Fruit fly (Drosophila melanogaster) whole organism, pupa: ENCODE data around the gene Atg8b.

Source experiments
- CG10348 ChIP-seq: fragments of 200-800 bp; sonication (Bioruptor generic); IDR thresholded peaks from 2 replicates; pipeline ENCODE4 v1.3.6; 2022; ENCODE audit warnings: missing biosample characterization, missing genetic modification characterization
- CG12605 ChIP-seq: fragments of 200-800 bp; sonication (Bioruptor generic); IDR thresholded peaks from 2 replicates; pipeline ENCODE4 v1.3.6; 2022; ENCODE audit warnings: missing biosample characterization, missing genetic modification characterization
- CG13204 ChIP-seq: fragments of 200-800 bp; sonication (Bioruptor generic); optimal IDR thresholded peaks from 2 replicates; lab custom pipeline; 2018; ENCODE audit warnings: missing biosample characterization, mild to moderate bottlenecking, missing genetic modification characterization, moderate library complexity
- CG14655 ChIP-seq: fragments of 200-800 bp; sonication (Bioruptor generic); optimal IDR thresholded peaks from 3 replicates; lab custom pipeline; 2017; ENCODE audit warnings: mild to moderate bottlenecking, missing biosample characterization, missing genetic modification reagents, missing genetic modification characterization
- CG15710 ChIP-seq: fragments of 200-800 bp; sonication (Bioruptor generic); optimal IDR thresholded peaks from 2 replicates; lab custom pipeline; 2018; ENCODE audit warnings: missing biosample characterization, mild to moderate bottlenecking, missing genetic modification characterization, moderate library complexity
- CG17806 ChIP-seq: fragments of 200-800 bp; sonication (Bioruptor generic); optimal IDR thresholded peaks from 2 replicates; lab custom pipeline; 2018; ENCODE audit warnings: missing biosample characterization, mild to moderate bottlenecking, missing genetic modification characterization, moderate library complexity
- CG32121 ChIP-seq: fragments of 200-800 bp; sonication (Bioruptor generic); IDR thresholded peaks from 2 replicates; pipeline ENCODE4 v1.3.6; 2022; ENCODE audit warnings: missing biosample characterization, missing genetic modification characterization
- CG34367 ChIP-seq: fragments of 200-800 bp; sonication (Bioruptor generic); optimal IDR thresholded peaks from 2 replicates; lab custom pipeline; 2018; ENCODE audit warnings: missing biosample characterization, mild to moderate bottlenecking, missing genetic modification characterization
- CG4496 ChIP-seq: fragments of 200-800 bp; sonication (Bioruptor generic); IDR thresholded peaks from 3 replicates; pipeline ENCODE4 v1.3.6; 2022; ENCODE audit warnings: missing biosample characterization, missing genetic modification characterization
- CG8159 ChIP-seq: fragments of 200-800 bp; sonication (Bioruptor generic); optimal IDR thresholded peaks from 3 replicates; lab custom pipeline; 2018; ENCODE audit warnings: missing biosample characterization, mild to moderate bottlenecking, missing genetic modification characterization, moderate library complexity
- CG8301 ChIP-seq: fragments of 200-800 bp; sonication (Bioruptor generic); optimal IDR thresholded peaks from 2 replicates; lab custom pipeline; 2018; ENCODE audit warnings: missing biosample characterization, mild to moderate bottlenecking, missing genetic modification characterization
- CG9948 ChIP-seq: fragments of 200-800 bp; sonication (Bioruptor generic); optimal IDR thresholded peaks from 2 replicates; lab custom pipeline; 2018; ENCODE audit warnings: missing biosample characterization, mild to moderate bottlenecking, missing genetic modification characterization, moderate library complexity
- D1 ChIP-seq: fragments of 200-800 bp; sonication (Bioruptor generic); optimal IDR thresholded peaks from 2 replicates; lab custom pipeline; 2018; ENCODE audit warnings: missing biosample characterization, mild to moderate bottlenecking, missing genetic modification characterization, moderate library complexity
- EcR ChIP-seq: fragments of 200-800 bp; sonication (Bioruptor generic); optimal IDR thresholded peaks from 3 replicates; lab custom pipeline; 2019; ENCODE audit warnings: missing biosample characterization, missing genetic modification characterization, mild to moderate bottlenecking, moderate library complexity, missing genetic modification reagents
- Ets98B ChIP-seq: fragments of 200-800 bp; sonication (Bioruptor generic); IDR thresholded peaks from 2 replicates; pipeline ENCODE4 v1.3.6; 2022; ENCODE audit warnings: missing biosample characterization, missing genetic modification characterization
- Pif1A ChIP-seq: fragments of 200-800 bp; sonication (Bioruptor generic); optimal IDR thresholded peaks from 3 replicates; lab custom pipeline; 2016; ENCODE audit warnings: missing biosample characterization, missing genetic modification characterization
- Pif1B ChIP-seq: fragments of 200-800 bp; sonication (Bioruptor generic); optimal IDR thresholded peaks from 3 replicates; lab custom pipeline; 2016; ENCODE audit warnings: missing biosample characterization, missing genetic modification characterization
- Snoo ChIP-seq: fragments of 200-800 bp; sonication (Bioruptor generic); optimal IDR thresholded peaks from 3 replicates; lab custom pipeline; 2017; ENCODE audit warnings: missing biosample characterization, mild to moderate bottlenecking, missing genetic modification characterization, inconsistent platforms
- fd96Ca ChIP-seq: fragments of 200-800 bp; sonication (Bioruptor generic); IDR thresholded peaks from 3 replicates; pipeline ENCODE4 v1.3.6; 2022; ENCODE audit warnings: missing biosample characterization, missing genetic modification characterization
- gl ChIP-seq: fragments of 200-800 bp; sonication (Bioruptor generic); optimal IDR thresholded peaks from 2 replicates; lab custom pipeline; 2018; ENCODE audit warnings: missing biosample characterization, mild to moderate bottlenecking, missing genetic modification characterization
- rn ChIP-seq: fragments of 200-800 bp; sonication (Bioruptor generic); IDR thresholded peaks from 2 replicates; pipeline ENCODE4 v1.3.6; 2022; ENCODE audit warnings: missing biosample characterization, missing genetic modification characterization

Atg8b gene

DNA sequence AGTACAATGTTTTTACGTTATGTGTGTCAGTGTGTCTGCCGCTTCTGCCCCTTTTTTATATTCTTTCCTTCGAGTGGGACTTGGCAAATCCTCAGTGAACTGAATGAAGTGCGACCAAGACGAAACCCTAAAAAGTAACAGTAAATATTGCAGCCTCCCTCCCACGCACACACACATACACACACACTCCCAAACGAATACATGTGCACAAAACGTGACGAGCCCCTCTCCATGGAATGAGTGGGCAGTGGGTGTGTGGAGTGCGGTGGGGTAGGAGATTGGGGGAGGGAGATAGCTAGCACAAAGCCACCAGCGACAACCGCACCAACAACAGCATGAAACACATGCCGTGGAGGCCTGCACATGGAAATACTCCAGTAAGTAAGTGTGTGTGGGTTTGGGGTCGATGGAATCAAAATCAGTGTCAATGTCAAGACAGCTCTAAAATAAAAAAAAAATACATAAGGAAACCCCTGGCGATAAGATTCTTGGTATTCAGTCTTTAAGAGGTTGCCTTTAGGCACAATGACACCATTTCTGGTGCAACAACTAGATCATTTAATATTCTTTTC is 10.0 kb downstream of the Atg8b start:
- TF ChIP-seq CG13204 (peak; percentile 73), gl (tag; lab: Kevin White, UChicago) (no peak), CG4496 (GFP tag; lab: Robert Waterston, UW) (0 out of 3 replicates have a peak, but pooled peaks have one; percentile 17), EcR (GFP tag; lab: Kevin White, UChicago) (peak; percentile 97)

DNA sequence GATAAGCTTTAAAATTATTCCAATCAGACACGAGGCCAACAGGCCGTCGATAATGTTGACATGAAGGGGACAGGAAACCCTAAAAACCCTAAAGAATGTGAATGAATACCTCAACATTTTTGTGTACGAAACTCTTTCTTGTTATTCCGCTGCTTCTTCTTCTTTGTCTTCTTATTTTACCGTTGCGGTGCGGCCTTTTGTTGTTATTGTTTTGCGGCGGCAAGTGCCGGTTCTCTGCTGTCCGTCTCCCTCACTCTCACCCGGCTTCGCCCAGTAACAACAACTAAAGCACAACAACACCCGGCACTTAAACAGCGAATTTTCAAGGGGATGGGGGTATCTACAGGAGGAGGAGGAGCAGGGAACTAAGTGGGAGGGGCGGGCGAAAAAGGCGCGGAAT is 10.5 kb downstream of the Atg8b start:
- TF ChIP-seq Snoo (tag; lab: Kevin White, UChicago) = no peak
- TF ChIP-seq CG8301 (tag; lab: Kevin White, UChicago) = no peak
- no peak for TF ChIP-seq rn
- TF ChIP-seq Pif1A (GFP tag; lab: Kevin White, UChicago) = no peak
- TF ChIP-seq Pif1B (GFP tag; lab: Kevin White, UChicago) = no peak
- TF ChIP-seq CG8159 (tag; lab: Kevin White, UChicago) = no peak
- TF ChIP-seq D1 = no peak
- TF ChIP-seq CG10348 (GFP tag; lab: Robert Waterston, UW) = no peak
- no peak for TF ChIP-seq CG14655 (GFP tag; lab: Kevin White, UChicago)
- TF ChIP-seq CG34367 (tag; lab: Kevin White, UChicago) = no peak
- no peak for TF ChIP-seq fd96Ca (GFP tag; lab: Robert Waterston, UW)
- no peak for TF ChIP-seq gl (tag; lab: Kevin White, UChicago)
- no peak for TF ChIP-seq CG12605 (GFP tag; lab: Robert Waterston, UW)
- no peak for TF ChIP-seq CG4496 (GFP tag; lab: Robert Waterston, UW)
- TF ChIP-seq Ets98B = no peak
- TF ChIP-seq CG13204 = no peak
- no peak for TF ChIP-seq CG32121 (GFP tag; lab: Robert Waterston, UW)
- no peak for TF ChIP-seq CG17806 (tag; lab: Kevin White, UChicago)
- TF ChIP-seq CG9948 = no peak
- no peak for TF ChIP-seq EcR (GFP tag; lab: Kevin White, UChicago)

DNA sequence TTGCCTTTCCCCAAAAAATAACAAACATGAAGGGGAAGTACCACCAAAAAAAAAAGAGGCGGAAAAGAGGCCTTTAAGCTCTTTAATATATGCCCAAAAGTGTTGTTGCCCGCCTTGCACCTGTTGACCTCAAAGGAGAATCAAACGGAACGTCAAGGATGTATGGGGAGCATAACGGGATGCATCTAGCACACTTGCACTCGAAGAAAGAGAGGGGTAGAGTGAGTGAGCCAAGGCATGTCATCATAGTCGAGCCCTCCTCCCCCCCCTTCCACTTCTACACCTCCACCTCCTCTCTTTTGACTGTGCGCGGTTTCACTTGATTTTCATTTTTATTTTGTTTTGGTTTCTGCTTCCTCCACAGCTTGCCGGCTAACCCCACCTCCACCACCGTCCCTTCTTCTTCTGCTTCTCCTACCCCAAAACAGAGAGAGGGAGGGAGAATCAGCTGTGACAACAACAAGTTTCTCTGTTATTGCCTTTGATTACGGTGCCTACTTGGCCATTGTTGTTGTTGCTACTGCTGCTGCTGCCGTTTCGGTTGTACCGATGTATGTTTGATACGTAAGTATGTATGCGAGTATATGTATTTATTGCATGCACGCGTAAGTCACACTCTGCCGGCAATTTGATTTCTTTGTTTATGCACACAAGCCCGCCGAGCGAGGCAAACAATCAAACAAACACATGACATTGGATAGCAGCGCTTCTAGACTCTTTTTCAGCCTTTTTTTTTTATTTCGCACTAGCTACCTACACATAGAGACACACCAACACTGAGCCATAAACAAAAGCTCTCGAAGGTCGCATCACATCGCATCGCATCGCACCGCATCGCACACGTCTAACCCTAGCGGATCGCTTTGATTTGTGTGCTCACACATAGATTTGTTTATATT is 12.0 kb downstream of the Atg8b start:
- no peak for TF ChIP-seq CG8301 (tag; lab: Kevin White, UChicago)
- TF ChIP-seq CG13204 = peak; percentile 80
- peak; percentile 79 for TF ChIP-seq EcR (GFP tag; lab: Kevin White, UChicago)
- TF ChIP-seq CG12605 (GFP tag; lab: Robert Waterston, UW) = peak; percentile 21; the same call in 1 of the 2 replicates
- TF ChIP-seq CG14655 (GFP tag; lab: Kevin White, UChicago) = no peak
- TF ChIP-seq CG4496 (GFP tag; lab: Robert Waterston, UW) = 0 out of 3 replicates have a peak, but pooled peaks have one; percentile 12
- TF ChIP-seq, all 21 proteins: peak for 4

DNA sequence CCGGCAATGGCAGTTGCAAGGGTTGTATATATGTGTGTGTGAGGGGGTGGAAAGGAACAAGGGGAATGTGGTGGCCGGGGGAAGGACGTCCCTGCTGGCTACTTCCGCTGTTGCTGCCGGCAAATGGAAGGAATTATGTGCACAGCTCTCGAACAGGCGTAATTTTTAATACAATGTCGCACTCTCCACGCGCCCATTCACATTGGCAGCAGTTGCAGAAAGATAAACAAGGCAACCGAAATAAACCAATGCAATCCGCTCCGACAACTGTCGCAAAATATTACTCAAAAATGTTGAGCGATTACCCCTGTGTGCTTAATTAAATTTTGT is 13.3 kb downstream of the Atg8b start:
- TF ChIP-seq CG13204 (no peak), CG8301 (tag; lab: Kevin White, UChicago) (no peak), Ets98B (no peak), CG15710 (no peak), CG34367 (tag; lab: Kevin White, UChicago) (no peak), CG14655 (GFP tag; lab: Kevin White, UChicago) (no peak), gl (tag; lab: Kevin White, UChicago) (no peak), CG8159 (tag; lab: Kevin White, UChicago) (no peak)

DNA sequence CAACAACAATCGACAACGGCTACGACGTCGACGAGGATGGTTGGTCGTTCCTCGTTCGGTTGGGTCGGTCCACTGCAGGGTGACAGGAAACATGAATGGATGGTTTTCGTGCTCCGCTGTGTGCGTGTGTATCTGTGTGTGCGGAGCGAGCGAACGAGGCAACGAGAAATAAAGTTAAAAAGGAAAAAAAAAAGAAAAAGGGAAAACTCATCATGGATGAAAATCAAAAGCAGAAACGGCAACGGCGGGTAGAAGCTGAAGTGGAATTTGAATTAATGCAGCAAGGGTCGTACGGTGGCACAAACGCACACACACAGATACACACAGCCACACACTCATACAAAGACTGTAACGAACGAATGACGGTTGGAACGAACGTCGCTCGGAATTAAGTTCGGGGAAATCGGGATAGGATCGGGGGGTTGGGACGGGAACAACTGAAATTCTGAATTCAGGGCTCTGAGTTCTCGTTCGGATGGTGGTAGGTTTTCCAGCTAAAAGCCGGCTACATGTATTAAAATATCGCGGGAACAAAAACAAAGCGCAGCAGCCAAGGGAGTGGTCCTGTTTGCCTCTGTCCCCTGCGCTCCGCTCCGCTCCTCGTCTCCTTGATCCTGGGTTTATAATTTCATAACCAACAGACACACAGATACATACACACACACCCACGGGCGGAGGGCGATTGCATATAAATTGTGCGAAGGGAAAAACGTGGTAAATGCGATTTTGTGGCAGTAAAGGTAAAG is 13.8 kb downstream of the Atg8b start:
- TF ChIP-seq fd96Ca (GFP tag; lab: Robert Waterston, UW) = no peak; the same call in 2 of the 3 replicates
- TF ChIP-seq CG12605 (GFP tag; lab: Robert Waterston, UW) = no peak
- TF ChIP-seq CG14655 (GFP tag; lab: Kevin White, UChicago) = peak; percentile 15
- no peak for TF ChIP-seq CG15710
- TF ChIP-seq EcR (GFP tag; lab: Kevin White, UChicago) = peak; percentile 70
- no peak for TF ChIP-seq rn
- TF ChIP-seq Pif1B (GFP tag; lab: Kevin White, UChicago) = peak; percentile 18
- TF ChIP-seq CG32121 (GFP tag; lab: Robert Waterston, UW) = no peak
- peak; percentile 85 for TF ChIP-seq CG13204
- TF ChIP-seq CG9948 = no peak
- TF ChIP-seq Pif1A (GFP tag; lab: Kevin White, UChicago) = no peak
- no peak for TF ChIP-seq CG17806 (tag; lab: Kevin White, UChicago)
- no peak for TF ChIP-seq CG10348 (GFP tag; lab: Robert Waterston, UW)
- TF ChIP-seq Ets98B = no peak
- TF ChIP-seq CG8301 (tag; lab: Kevin White, UChicago) = no peak
- TF ChIP-seq D1 = no peak
- no peak for TF ChIP-seq Snoo (tag; lab: Kevin White, UChicago)
- TF ChIP-seq CG4496 (GFP tag; lab: Robert Waterston, UW) = peak; percentile 54; the same call in 1 of the 3 replicates
- peak; percentile 20 for TF ChIP-seq CG8159 (tag; lab: Kevin White, UChicago)
- no peak for TF ChIP-seq gl (tag; lab: Kevin White, UChicago)
- no peak for TF ChIP-seq CG34367 (tag; lab: Kevin White, UChicago)
